Worm (Caenorhabditis elegans): ENCODE measurements around the gene ugt-41.
A peak's percentile ranks its signal among the peaks of the same experiment; 100 is the strongest.

The ugt-41 gene

ce11 chrV:7184549-7184948 is 21.2 kb upstream of the ugt-41 start, which contains the start of gene pitr-5:
pitr-5 (plus strand) TSS chrV:7184849.
- no peak for TF ChIP-seq nfya-2 (GFP tag; IDR thresholded peaks at IDR 0.05)
- TF ChIP-seq nfya-1 (tag; optimal IDR thresholded peaks at IDR 0.05; ENCODE audit: borderline replicate concordance, insufficient read depth): no peak
- TF ChIP-seq B0336.3 (GFP tag; IDR thresholded peaks at IDR 0.05): no peak
- no peak for TF ChIP-seq Y95B8A.8 (GFP tag; IDR thresholded peaks at IDR 0.05)
- TF ChIP-seq D2030.7 (GFP tag; IDR thresholded peaks at IDR 0.05): no peak

ce11 chrV:7178843-7179242 is 15.4 kb upstream of the ugt-41 start, which contains the start of gene cpsf-2:
cpsf-2 (plus strand) TSS chrV:7179172.
- TF ChIP-seq F57C9.4 (tag; optimal IDR thresholded peaks at IDR 0.05) (no peak), efl-1 (GFP tag; optimal IDR thresholded peaks at IDR 0.05) (peak; percentile 3), zfh-2 (GFP tag; conservative IDR thresholded peaks at IDR 0.05) (no peak), snpc-4 (GFP tag; optimal IDR thresholded peaks at IDR 0.05) (no peak), snpc-4 (tag; optimal IDR thresholded peaks at IDR 0.05) (no peak), let-607 (tag; optimal IDR thresholded peaks at IDR 0.05) (no peak)

- TF ChIP-seq attf-5 (GFP tag; optimal IDR thresholded peaks at IDR 0.05): no peak
- no peak for TF ChIP-seq F23B12.7 (tag; optimal IDR thresholded peaks at IDR 0.05; ENCODE audit: insufficient read depth)
- no peak for TF ChIP-seq Y53F4B.3 (GFP tag; IDR thresholded peaks at IDR 0.05)
- TF ChIP-seq lsy-27 (tag; optimal IDR thresholded peaks at IDR 0.05; ENCODE audit: borderline replicate concordance, insufficient read depth): no peak
- TF ChIP-seq F49E8.2 (tag; optimal IDR thresholded peaks at IDR 0.05; ENCODE audit: insufficient read depth): no peak
- TF ChIP-seq ceh-79 (tag; optimal IDR thresholded peaks at IDR 0.05): no peak
- TF ChIP-seq F57C9.4 (tag; optimal IDR thresholded peaks at IDR 0.05): no peak
Measured at ce11 chrV:7175201-7175600, 11.8 kb upstream of the ugt-41 start, which contains the start of gene lgc-39. lgc-39 (plus strand) TSS chrV:7175501.

- no peak for TF ChIP-seq sdz-38 (tag; optimal IDR thresholded peaks at IDR 0.05)
- no peak for TF ChIP-seq D2030.7 (GFP tag; IDR thresholded peaks at IDR 0.05)
- TF ChIP-seq chd-7 (tag; optimal IDR thresholded peaks at IDR 0.05): no peak
- no peak for TF ChIP-seq F22D6.2 (tag; optimal IDR thresholded peaks at IDR 0.05)
- TF ChIP-seq F49E8.2 (tag; optimal IDR thresholded peaks at IDR 0.05; ENCODE audit: insufficient read depth): no peak
- TF ChIP-seq lsy-27 (tag; optimal IDR thresholded peaks at IDR 0.05; ENCODE audit: borderline replicate concordance, insufficient read depth): no peak
- no peak for TF ChIP-seq T26A5.8 (tag; optimal IDR thresholded peaks at IDR 0.05)
- TF ChIP-seq nhr-80 (tag; optimal IDR thresholded peaks at IDR 0.05): no peak
- no peak for TF ChIP-seq B0261.1 (tag; optimal IDR thresholded peaks at IDR 0.05)
- no peak for TF ChIP-seq aptf-3 (GFP tag; IDR thresholded peaks at IDR 0.05)
- TF ChIP-seq xnd-1 (tag; optimal IDR thresholded peaks at IDR 0.05): no peak
- no peak for TF ChIP-seq mcd-1 (GFP tag; IDR thresholded peaks at IDR 0.05)
- TF ChIP-seq hlh-26 (GFP tag; conservative IDR thresholded peaks at IDR 0.05): no peak
- TF ChIP-seq die-1 (tag; optimal IDR thresholded peaks at IDR 0.05): no peak
- no peak for TF ChIP-seq hmg-20 (GFP tag; IDR thresholded peaks at IDR 0.05)
Measured at ce11 chrV:7166709-7167108, 3.3 kb upstream of the ugt-41 start, which contains the start of gene ugt-36. ugt-36 (plus strand) TSS chrV:7167009.

ce11 chrV:7164210-7164609 is 815 bp upstream of the ugt-41 start, which contains the start of gene srh-83:
srh-83 (plus strand) TSS chrV:7164510.
- TF ChIP-seq bed-1 (GFP tag; IDR thresholded peaks at IDR 0.05) (no peak), snpc-1.1 (tag; optimal IDR thresholded peaks at IDR 0.05; ENCODE audit: insufficient read depth) (no peak), snpc-3.4 (tag; optimal IDR thresholded peaks at IDR 0.05) (no peak), ekl-4 (GFP tag; IDR thresholded peaks at IDR 0.05) (no peak), ama-1 (optimal IDR thresholded peaks at IDR 0.05) (no peak), ama-1 (GFP tag; optimal IDR thresholded peaks at IDR 0.05) (no peak), tbx-9 (tag; optimal IDR thresholded peaks at IDR 0.05; ENCODE audit: borderline replicate concordance) (no peak), hlh-26 (GFP tag; conservative IDR thresholded peaks at IDR 0.05) (no peak), ztf-26 (tag; optimal IDR thresholded peaks at IDR 0.05) (no peak), D2030.7 (GFP tag; IDR thresholded peaks at IDR 0.05) (no peak), nfya-1 (tag; optimal IDR thresholded peaks at IDR 0.05; ENCODE audit: borderline replicate concordance, insufficient read depth) (no peak), hmg-20 (GFP tag; IDR thresholded peaks at IDR 0.05) (no peak), nfyb-1 (GFP tag; IDR thresholded peaks at IDR 0.05) (no peak)
